Fruit fly (Drosophila melanogaster): Measurements from ENCODE around the gene Nup58.

Gene Nup58

dm6 chr3R:19641498-19642065 lies 3.2 kb upstream of the Nup58 start (continued):
- no peak for TF ChIP-seq gt (GFP tag; IDR thresholded peaks at IDR 0.05)
- TF ChIP-seq unc-4 (GFP tag; IDR thresholded peaks at IDR 0.05; ENCODE audit: partially characterized antibody) = no peak
- TF ChIP-seq dpn (GFP tag; optimal IDR thresholded peaks at IDR 0.05) = peak; percentile 59 to 75
- TF ChIP-seq Ets65A (GFP tag) = peak; percentile 76
- no peak for TF ChIP-seq tll (GFP tag; optimal IDR thresholded peaks at IDR 0.05)
- peak; percentile 95 for TF ChIP-seq tap (tag; optimal IDR thresholded peaks at IDR 0.05)
- TF ChIP-seq CG10959 (GFP tag; IDR thresholded peaks at IDR 0.05) = peak; percentile 50; the same call in 1 of the 2 replicates
- peak; percentile 18 for TF ChIP-seq ac (GFP tag; optimal IDR thresholded peaks at IDR 0.05)
- TF ChIP-seq fd96Cb (tag; optimal IDR thresholded peaks at IDR 0.05) = peak; percentile 86
- peak; percentile 54; the same call in 1 of the 2 replicates for TF ChIP-seq CG1024 (GFP tag; IDR thresholded peaks at IDR 0.05)
- TF ChIP-seq ems (GFP tag; optimal IDR thresholded peaks at IDR 0.05) = peak; percentile 65
- no peak for TF ChIP-seq CHES-1-like (GFP tag; optimal IDR thresholded peaks at IDR 0.05)
- peak; percentile 76 for TF ChIP-seq NFAT (GFP tag; IDR thresholded peaks at IDR 0.05)
- TF ChIP-seq CG12071 (GFP tag; optimal IDR thresholded peaks at IDR 0.05) = peak; percentile 74
- TF ChIP-seq sens-2 (GFP tag; IDR thresholded peaks at IDR 0.05) = peak; percentile 89
- 0 out of 3 replicates have a peak, but pooled peaks have one; percentile 42 for TF ChIP-seq jigr1 (GFP tag; IDR thresholded peaks at IDR 0.05)
- TF ChIP-seq pb (GFP tag; optimal IDR thresholded peaks at IDR 0.05) = peak; percentile 36
- TF ChIP-seq YL-1 (GFP tag; optimal IDR thresholded peaks at IDR 0.05) = no peak
- peak; percentile 42; the same call in 2 of the 4 replicates for TF ChIP-seq Gug (GFP tag; IDR thresholded peaks at IDR 0.05)
- no peak for TF ChIP-seq Optix (GFP tag; IDR thresholded peaks at IDR 0.05)
- TF ChIP-seq Adf1 (GFP tag; IDR thresholded peaks at IDR 0.05) = 0 out of 2 replicates have a peak, but pooled peaks have one; percentile 11
- TF ChIP-seq CG18619 (GFP tag; optimal IDR thresholded peaks at IDR 0.05) = peak; percentile 77
- TF ChIP-seq pnt (GFP tag; optimal IDR thresholded peaks at IDR 0.05) = no peak
- peak; percentile 82 for TF ChIP-seq CG11247 (GFP tag; IDR thresholded peaks at IDR 0.05)
- TF ChIP-seq pum (GFP tag; optimal IDR thresholded peaks at IDR 0.05) = peak; percentile 41
- peak; percentile 87 for TF ChIP-seq CG31441 (GFP tag; IDR thresholded peaks at IDR 0.05)
- no peak for TF ChIP-seq chinmo (GFP tag; IDR thresholded peaks at IDR 0.05; ENCODE audit: partially characterized antibody)
- no peak for TF ChIP-seq Hey (tag; optimal IDR thresholded peaks at IDR 0.05)
- TF ChIP-seq ara (GFP tag; IDR thresholded peaks at IDR 0.05) = peak; percentile 86
- peak; percentile 93 for TF ChIP-seq CG13424 (tag; optimal IDR thresholded peaks at IDR 0.05)
- no peak for TF ChIP-seq CG14860 (GFP tag; IDR thresholded peaks at IDR 0.05; ENCODE audit: partially characterized antibody)
- peak; percentile 56; the same call in 1 of the 3 replicates for TF ChIP-seq z (GFP tag; IDR thresholded peaks at IDR 0.05)
- TF ChIP-seq dmrt99B (tag; optimal IDR thresholded peaks at IDR 0.05) = peak; percentile 92
- TF ChIP-seq CG10147 (GFP tag; optimal IDR thresholded peaks at IDR 0.05) = peak; percentile 83
- TF ChIP-seq sug (tag; optimal IDR thresholded peaks at IDR 0.05) = peak; percentile 69
- peak; percentile 38 for TF ChIP-seq CG3995 (GFP tag; optimal IDR thresholded peaks at IDR 0.05)
- peak; percentile 66 for TF ChIP-seq mirr (GFP tag; optimal IDR thresholded peaks at IDR 0.05)
- TF ChIP-seq fru (optimal IDR thresholded peaks at IDR 0.05) = no peak
- peak; percentile 64 for TF ChIP-seq Vsx1 (GFP tag; optimal IDR thresholded peaks at IDR 0.05)
- peak; percentile 85 for TF ChIP-seq CG8388 (GFP tag; optimal IDR thresholded peaks at IDR 0.05)
- TF ChIP-seq oc (tag; optimal IDR thresholded peaks at IDR 0.05) = peak; percentile 86
- peak; percentile 80 for TF ChIP-seq dati (GFP tag; IDR thresholded peaks at IDR 0.05)
- TF ChIP-seq D (optimal IDR thresholded peaks at IDR 0.05) = no peak
- TF ChIP-seq D (GFP tag; optimal IDR thresholded peaks at IDR 0.05) = peak; percentile 79
- TF ChIP-seq tin (GFP tag; optimal IDR thresholded peaks at IDR 0.05) = peak; percentile 75
- TF ChIP-seq p53 (GFP tag; optimal IDR thresholded peaks at IDR 0.05) = no peak
- no peak for TF ChIP-seq pzg (GFP tag; optimal IDR thresholded peaks at IDR 0.05)
- TF ChIP-seq D19A (tag; optimal IDR thresholded peaks at IDR 0.05) = peak; percentile 83
- TF ChIP-seq otp (GFP tag; IDR thresholded peaks at IDR 0.05) = peak; percentile 85
- peak; percentile 64 for TF ChIP-seq NK7.1 (GFP tag; optimal IDR thresholded peaks at IDR 0.05)
- peak; percentile 11 for TF ChIP-seq CG7786 (GFP tag; optimal IDR thresholded peaks at IDR 0.05)
